Worm (Caenorhabditis elegans) whole organism, L1 larva: ENCODE measurements around the gene R102.11.

Experiments
- C04F5.9 ChIP-seq: sonication (generic microtip); optimal IDR thresholded peaks from 2 replicates; lab custom pipeline; 2016; ENCODE audit warnings: missing genetic modification characterization, missing compliant biosample characterization
- C16A3.4 ChIP-seq: fragments of 150-350 bp; optimal IDR thresholded peaks from 2 replicates; lab custom pipeline; 2014; ENCODE audit warnings: missing biosample characterization, missing genetic modification characterization
- C34B4.2 ChIP-seq: sonication (generic microtip); optimal IDR thresholded peaks from 2 replicates; lab custom pipeline; 2017; ENCODE audit warnings: mild to moderate bottlenecking, missing genetic modification characterization, missing compliant biosample characterization
- F16B12.6 ChIP-seq: fragments of 150-350 bp; optimal IDR thresholded peaks from 2 replicates; lab custom pipeline; 2014; ENCODE audit warnings: missing biosample characterization, missing genetic modification characterization
- aha-1 ChIP-seq: fragments of 150-350 bp; optimal IDR thresholded peaks from 2 replicates; lab custom pipeline; 2014; ENCODE audit warnings: missing biosample characterization, missing genetic modification characterization
- ama-1 ChIP-seq: fragments of 150-350 bp; optimal IDR thresholded peaks from 2 replicates; lab custom pipeline; 2014
- ceh-8 ChIP-seq: fragments of 200-800 bp; sonication (Bioruptor generic); optimal IDR thresholded peaks from 2 replicates; lab custom pipeline; 2018; ENCODE audit warnings: mild to moderate bottlenecking, missing genetic modification characterization, moderate library complexity, missing compliant biosample characterization
- ceh-82 ChIP-seq, 3 experiments: fragments of 150-350 bp in 1 of 3; sonication (generic microtip) in 2 of 3; optimal IDR thresholded peaks; 2 replicates each; lab custom pipeline; 2014 to 2017; ENCODE audit warnings: missing biosample characterization in 3 of 3, missing genetic modification characterization in 3 of 3
- ces-1 ChIP-seq: fragments of 150-350 bp; optimal IDR thresholded peaks from 2 replicates; lab custom pipeline; 2014; ENCODE audit warnings: missing biosample characterization, missing genetic modification reagents, missing genetic modification characterization
- dpl-1 ChIP-seq, 3 experiments: fragments of 150-350 bp in 2 of 3; sonication (generic microtip) in 1 of 3; optimal IDR thresholded peaks; 2 replicates each; lab custom pipeline; 2014 to 2017; ENCODE audit warnings: missing biosample characterization in 3 of 3, missing genetic modification characterization in 3 of 3, missing genetic modification reagents in 3 of 3
- efl-1 ChIP-seq, 4 experiments: fragments of 150-350 bp; optimal IDR thresholded peaks in 3 of 4; peaks in 1 of 4; 1 replicate in 1 of 4; 2 replicates in 3 of 4; lab custom pipeline; 2014; ENCODE audit warnings: missing biosample characterization in 2 of 4, missing genetic modification characterization in 2 of 4, missing genetic modification reagents in 2 of 4
- egl-13 ChIP-seq: sonication (generic microtip); optimal IDR thresholded peaks from 2 replicates; lab custom pipeline; 2016; ENCODE audit warnings: missing genotype, missing genetic modification reagents, missing genetic modification characterization, missing compliant biosample characterization
- elt-2 ChIP-seq: sonication (generic microtip); optimal IDR thresholded peaks from 2 replicates; lab custom pipeline; 2016; ENCODE audit warnings: missing genetic modification characterization, mild to moderate bottlenecking, inconsistent platforms, missing compliant biosample characterization, missing genetic modification reagents
- elt-3 ChIP-seq, 6 experiments: fragments of 150-350 bp in 1 of 6; sonication (generic microtip); optimal IDR thresholded peaks; 2 replicates each; lab custom pipeline; 2017 to 2018; ENCODE audit warnings: missing biosample characterization in 6 of 6, missing genetic modification characterization in 6 of 6, inconsistent platforms in 1 of 6
- fkh-10 ChIP-seq: sonication (generic microtip); optimal IDR thresholded peaks from 2 replicates; lab custom pipeline; 2017; ENCODE audit warnings: missing biosample characterization, missing genetic modification reagents, missing genetic modification characterization
- fkh-8 ChIP-seq: sonication (generic microtip); optimal IDR thresholded peaks from 2 replicates; lab custom pipeline; 2016; ENCODE audit warnings: mild to moderate bottlenecking, missing genetic modification characterization, missing compliant biosample characterization
- fos-1 ChIP-seq: fragments of 150-350 bp; optimal IDR thresholded peaks from 2 replicates; lab custom pipeline; 2014; ENCODE audit warnings: missing biosample characterization, missing genetic modification characterization
- jun-1 ChIP-seq: fragments of 150-350 bp; optimal IDR thresholded peaks from 2 replicates; lab custom pipeline; 2014; ENCODE audit warnings: missing biosample characterization, missing genetic modification reagents, missing genetic modification characterization
- lin-14 ChIP-seq: fragments of 200-800 bp; sonication (Bioruptor generic); optimal IDR thresholded peaks from 2 replicates; lab custom pipeline; 2018; ENCODE audit warnings: mild to moderate bottlenecking, missing genetic modification characterization, moderate library complexity, missing compliant biosample characterization
- lin-15B ChIP-seq: fragments of 150-350 bp; sonication (generic microtip); optimal IDR thresholded peaks from 3 replicates; lab custom pipeline; 2014; ENCODE audit warnings: missing biosample characterization, missing genetic modification characterization
- lin-35 ChIP-seq, 2 experiments: fragments of 150-350 bp; optimal IDR thresholded peaks; 2 replicates each; lab custom pipeline; 2014; ENCODE audit warnings: missing biosample characterization in 2 of 2, missing genetic modification characterization in 2 of 2, missing genetic modification reagents in 2 of 2
- lin-39 ChIP-seq: fragments of 150-350 bp; optimal IDR thresholded peaks from 2 replicates; lab custom pipeline; 2014; ENCODE audit warnings: missing biosample characterization, missing genetic modification reagents, missing genetic modification characterization
- mdl-1 ChIP-seq, 2 experiments: fragments of 150-350 bp; optimal IDR thresholded peaks; 2 replicates each; lab custom pipeline; 2014 to 2017; ENCODE audit warnings: missing biosample characterization in 2 of 2, missing genetic modification characterization in 2 of 2, inconsistent platforms in 1 of 2
- mep-1 ChIP-seq: fragments of 150-350 bp; optimal IDR thresholded peaks from 2 replicates; lab custom pipeline; 2014; ENCODE audit warnings: missing biosample characterization, missing genetic modification characterization
- nhr-11 ChIP-seq: fragments of 150-350 bp; optimal IDR thresholded peaks from 2 replicates; lab custom pipeline; 2014; ENCODE audit warnings: missing biosample characterization, missing genetic modification characterization
- nhr-12 ChIP-seq: sonication (generic microtip); optimal IDR thresholded peaks from 2 replicates; lab custom pipeline; 2017; ENCODE audit warnings: missing biosample characterization, missing genetic modification characterization
- nhr-19 ChIP-seq: fragments of 200-800 bp; sonication (Bioruptor generic); conservative IDR thresholded peaks from 2 replicates; pipeline ENCODE4 v1.3.6; 2022; ENCODE audit warnings: missing genetic modification characterization, missing compliant biosample characterization
- nhr-20 ChIP-seq: sonication (generic microtip); optimal IDR thresholded peaks from 2 replicates; lab custom pipeline; 2016; ENCODE audit warnings: mild to moderate bottlenecking, missing genetic modification characterization, missing compliant biosample characterization
- nhr-237 ChIP-seq: fragments of 150-350 bp; optimal IDR thresholded peaks from 2 replicates; lab custom pipeline; 2014; ENCODE audit warnings: missing biosample characterization, missing genetic modification characterization
- nhr-47 ChIP-seq: sonication (generic microtip); optimal IDR thresholded peaks from 2 replicates; lab custom pipeline; 2016; ENCODE audit warnings: mild to moderate bottlenecking, missing genetic modification characterization, moderate library complexity, missing compliant biosample characterization
- nhr-71 ChIP-seq: sonication (generic microtip); optimal IDR thresholded peaks from 2 replicates; lab custom pipeline; 2016; ENCODE audit warnings: mild to moderate bottlenecking, missing genetic modification characterization, moderate library complexity, missing compliant biosample characterization
- nhr-76 ChIP-seq: sonication (generic microtip); optimal IDR thresholded peaks from 2 replicates; lab custom pipeline; 2017; ENCODE audit warnings: missing biosample characterization, missing genetic modification characterization
- nhr-77 ChIP-seq: fragments of 150-350 bp; optimal IDR thresholded peaks from 2 replicates; lab custom pipeline; 2014; ENCODE audit warnings: missing biosample characterization, missing genetic modification characterization
- nhr-84 ChIP-seq: sonication (generic microtip); optimal IDR thresholded peaks from 2 replicates; lab custom pipeline; 2017; ENCODE audit warnings: missing biosample characterization, missing genetic modification characterization
- nhr-85 ChIP-seq: sonication (generic microtip); peaks from one replicate; lab custom pipeline; 2016; ENCODE audit warnings: missing genetic modification characterization, inconsistent platforms, missing compliant biosample characterization
- pqm-1 ChIP-seq: sonication (generic microtip); optimal IDR thresholded peaks from 3 replicates; lab custom pipeline; 2017; ENCODE audit warnings: missing biosample characterization, missing genetic modification characterization
- sptf-1 ChIP-seq: fragments of 150-350 bp; optimal IDR thresholded peaks from 2 replicates; lab custom pipeline; 2014; ENCODE audit warnings: missing biosample characterization, missing genetic modification characterization
- tbx-2 ChIP-seq: sonication (generic microtip); optimal IDR thresholded peaks from 2 replicates; lab custom pipeline; 2016; ENCODE audit warnings: missing genetic modification characterization, missing compliant biosample characterization
- unc-130 ChIP-seq: fragments of 150-350 bp; optimal IDR thresholded peaks from 2 replicates; lab custom pipeline; 2017; ENCODE audit warnings: missing biosample characterization, missing genetic modification characterization, inconsistent platforms
- unc-62 ChIP-seq: fragments of 150-350 bp; optimal IDR thresholded peaks from 2 replicates; lab custom pipeline; 2014; ENCODE audit warnings: missing biosample characterization, missing genetic modification reagents, missing genetic modification characterization
- unc-86 ChIP-seq: sonication (generic microtip); optimal IDR thresholded peaks from 2 replicates; lab custom pipeline; 2016; ENCODE audit warnings: missing genetic modification characterization, missing compliant biosample characterization
- vab-15 ChIP-seq: sonication (generic microtip); optimal IDR thresholded peaks from 2 replicates; lab custom pipeline; 2017; ENCODE audit warnings: missing genotype, mild to moderate bottlenecking, missing genetic modification characterization, missing compliant biosample characterization
- xbp-1 ChIP-seq: sonication (generic microtip); optimal IDR thresholded peaks from 2 replicates; lab custom pipeline; 2016; ENCODE audit warnings: missing genetic modification characterization, missing compliant biosample characterization
- zag-1 ChIP-seq: fragments of 150-350 bp; optimal IDR thresholded peaks from 2 replicates; lab custom pipeline; 2014; ENCODE audit warnings: missing biosample characterization, missing genetic modification characterization

R102.11 gene

ce11 chrIV:10682155-10682749 is 17.3 kb downstream of the R102.11 start, which contains the start of gene fmo-2:
fmo-2 (plus strand) TSS chrIV:10682524.
- TF ChIP-seq fkh-10 (GFP tag; lab: Kevin White, UChicago) (no peak), jun-1 (tag; lab: Kevin White, UChicago) (peak; percentile 28), lin-15B (tag; lab: Kevin White, UChicago) (no peak), nhr-77 (no peak), nhr-20 (tag; lab: Kevin White, UChicago) (peak; percentile 54), elt-3 (tag; optimal IDR thresholded peaks at IDR 0.05; lab: Kevin White, UChicago) (peak in 1 of 6 experiments; percentile 42), C16A3.4 (peak; percentile 29), nhr-11 (tag; lab: Kevin White, UChicago) (no peak), tbx-2 (tag; lab: Kevin White, UChicago) (no peak), nhr-71 (tag; lab: Kevin White, UChicago) (no peak), C04F5.9 (tag; lab: Kevin White, UChicago) (no peak), pqm-1 (tag; lab: Kevin White, UChicago) (no peak), aha-1 (tag; lab: Kevin White, UChicago) (no peak), ceh-8 (GFP tag; lab: Kevin White, UChicago) (no peak), xbp-1 (tag; lab: Kevin White, UChicago) (no peak), zag-1 (no peak), lin-14 (GFP tag; lab: Kevin White, UChicago) (peak; percentile 50), lin-35 (GFP tag; optimal IDR thresholded peaks at IDR 0.05; lab: Kevin White, UChicago) (peak in 1 of 2 experiments; percentile 69), nhr-85 (tag; lab: Kevin White, UChicago) (peak; percentile 41), unc-130 (tag; lab: Kevin White, UChicago) (no peak), fkh-8 (tag; lab: Kevin White, UChicago) (no peak), efl-1 (optimal IDR thresholded peaks at IDR 0.05; lab: Kevin White, UChicago) (no peak), efl-1 (GFP tag; optimal IDR thresholded peaks at IDR 0.05 in 1 of 2; lab: Kevin White, UChicago) (no peak), egl-13 (tag; lab: Kevin White, UChicago) (no peak), unc-62 (GFP tag; lab: Kevin White, UChicago) (no peak), elt-2 (tag; lab: Kevin White, UChicago) (no peak), nhr-237 (tag; lab: Kevin White, UChicago) (no peak), mdl-1 (tag; optimal IDR thresholded peaks at IDR 0.05; lab: Kevin White, UChicago) (peak in 1 of 2 experiments; percentile 94), vab-15 (no peak), C34B4.2 (tag; lab: Kevin White, UChicago) (no peak), mep-1 (tag; lab: Kevin White, UChicago) (no peak), fos-1 (tag; lab: Kevin White, UChicago) (no peak), nhr-19 (peak; percentile 40; the same call in 1 of the 2 replicates)

- TF ChIP-seq C16A3.4, result no peak
- TF ChIP-seq zag-1, result no peak
- TF ChIP-seq nhr-84 (tag; lab: Kevin White, UChicago), result no peak
- TF ChIP-seq ama-1 (lab: Kevin White, UChicago), result no peak
- no peak for TF ChIP-seq ceh-82 (tag; optimal IDR thresholded peaks at IDR 0.05; lab: Kevin White, UChicago)
- no peak for TF ChIP-seq nhr-12 (tag; lab: Kevin White, UChicago)
- no peak for TF ChIP-seq sptf-1 (tag; lab: Kevin White, UChicago)
- no peak for TF ChIP-seq ces-1 (GFP tag; lab: Kevin White, UChicago)
- TF ChIP-seq nhr-19, result no peak
These were observed 19.2 kb downstream of the R102.11 start, which contains the start of gene K08C7.4 for ce11 chrIV:10680379-10680778. K08C7.4 (minus strand) TSS chrIV:10680479.

- TF ChIP-seq unc-62 (GFP tag; lab: Kevin White, UChicago) (no peak), lin-39 (tag; lab: Kevin White, UChicago) (no peak), aha-1 (tag; lab: Kevin White, UChicago) (no peak), xbp-1 (tag; lab: Kevin White, UChicago) (no peak), unc-86 (tag; lab: Kevin White, UChicago) (no peak), nhr-47 (no peak), dpl-1 (GFP tag; optimal IDR thresholded peaks at IDR 0.05; lab: Kevin White, UChicago) (no peak), nhr-76 (tag; lab: Kevin White, UChicago) (no peak), F16B12.6 (tag; lab: Kevin White, UChicago) (no peak)
These were observed 31.0 kb downstream of the R102.11 start for ce11 chrIV:10668561-10668960.
